Worm (Caenorhabditis elegans) whole organism, late embryonic: ENCODE measurements around the gene glb-7.

ENCODE experiments used
- ama-1 ChIP-seq: fragments of 150-350 bp; optimal IDR thresholded peaks from 2 replicates; lab custom pipeline; 2014
- ceh-45 ChIP-seq: fragments of 200-800 bp; sonication (Bioruptor generic); IDR thresholded peaks from 2 replicates; pipeline ENCODE4 v1.3.6; 2022; ENCODE audit warnings: missing genetic modification reagents, missing genetic modification characterization, missing compliant biosample characterization
- dmd-4 ChIP-seq: sonication (generic microtip); optimal IDR thresholded peaks from 2 replicates; lab custom pipeline; 2016; ENCODE audit warnings: borderline replicate concordance, missing genetic modification characterization, missing compliant biosample characterization
- nhr-11 ChIP-seq: fragments of 150-350 bp; optimal IDR thresholded peaks from 2 replicates; lab custom pipeline; 2014; ENCODE audit warnings: missing biosample characterization, missing genetic modification characterization
- pag-3 ChIP-seq: sonication (generic microtip); optimal IDR thresholded peaks from 2 replicates; lab custom pipeline; 2016; ENCODE audit warnings: missing compliant biosample characterization, missing genetic modification characterization, borderline replicate concordance
- pha-4 ChIP-seq: fragments of 150-350 bp; optimal IDR thresholded peaks from 2 replicates; lab custom pipeline; 2018; ENCODE audit warnings: missing biosample characterization, missing genetic modification reagents, missing genetic modification characterization
- ref-2 ChIP-seq: sonication (generic microtip); optimal IDR thresholded peaks from 2 replicates; lab custom pipeline; 2016; ENCODE audit warnings: missing genetic modification characterization, missing compliant biosample characterization
- sox-4 ChIP-seq: sonication (generic microtip); optimal IDR thresholded peaks from 2 replicates; lab custom pipeline; 2017; ENCODE audit warnings: mild to moderate bottlenecking, missing genetic modification characterization, inconsistent platforms, missing compliant biosample characterization
- tbx-2 ChIP-seq: sonication (generic microtip); optimal IDR thresholded peaks from 2 replicates; lab custom pipeline; 2016; ENCODE audit warnings: missing genetic modification characterization, missing compliant biosample characterization
- unc-86 ChIP-seq: sonication (generic microtip); optimal IDR thresholded peaks from 2 replicates; lab custom pipeline; 2016; ENCODE audit warnings: missing genetic modification characterization, missing compliant biosample characterization

DNA sequence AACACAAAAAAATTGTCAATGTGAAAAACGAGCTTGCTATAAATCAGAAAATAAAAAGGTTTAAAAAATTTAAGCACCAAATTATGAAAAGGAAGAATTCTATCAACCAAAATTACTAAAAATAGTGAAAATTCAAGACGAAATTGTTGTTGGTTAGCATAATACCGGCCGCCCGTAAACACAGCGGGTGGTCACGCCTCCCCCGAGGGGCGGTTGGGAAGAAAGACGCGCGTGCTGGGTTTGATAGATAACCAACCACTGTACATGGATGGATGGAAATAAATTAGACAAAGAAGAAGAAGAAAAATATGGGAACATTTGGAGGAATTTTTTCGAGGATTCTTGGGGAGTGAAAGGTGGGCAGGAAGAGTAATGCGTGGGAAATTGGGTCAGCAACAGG is 19.7 kb downstream of the glb-7 start:
- TF ChIP-seq pha-4 (tag; lab: Kevin White, UChicago) (no peak), pag-3 (tag; lab: Kevin White, UChicago) (no peak), dmd-4 (tag; lab: Kevin White, UChicago) (no peak), tbx-2 (tag; lab: Kevin White, UChicago) (no peak), ref-2 (tag; lab: Kevin White, UChicago) (peak; percentile 55), sox-4 (tag; lab: Kevin White, UChicago) (no peak), ama-1 (lab: Kevin White, UChicago) (no peak), ceh-45 (GFP tag; lab: Robert Waterston, UW) (no peak), nhr-11 (tag; lab: Kevin White, UChicago) (no peak), unc-86 (tag; lab: Kevin White, UChicago) (no peak)
